Worm (Caenorhabditis elegans) whole organism, L3 larva: Measurements from ENCODE around the gene mlc-4.

Experiments
- ZK546.5 ChIP-seq: sonication (generic microtip); optimal IDR thresholded peaks from 2 replicates; lab custom pipeline; 2017; ENCODE audit warnings: missing biosample characterization, missing genetic modification characterization
- ama-1 ChIP-seq: fragments of 150-350 bp; optimal IDR thresholded peaks from 2 replicates; lab custom pipeline; 2018
- ceh-16 ChIP-seq: sonication (generic microtip); optimal IDR thresholded peaks from 2 replicates; lab custom pipeline; 2017; ENCODE audit warnings: missing biosample characterization, missing genetic modification characterization
- ceh-28 ChIP-seq: fragments of 150-350 bp; optimal IDR thresholded peaks from 2 replicates; lab custom pipeline; 2014; ENCODE audit warnings: missing biosample characterization, missing genetic modification reagents, missing genetic modification characterization
- ceh-82 ChIP-seq: fragments of 150-350 bp; optimal IDR thresholded peaks from 2 replicates; lab custom pipeline; 2014; ENCODE audit warnings: missing biosample characterization, missing genetic modification characterization
- ceh-9 ChIP-seq: sonication (generic microtip); optimal IDR thresholded peaks from 2 replicates; lab custom pipeline; 2018; ENCODE audit warnings: missing biosample characterization, missing genetic modification characterization
- daf-12 ChIP-seq: fragments of 150-350 bp; optimal IDR thresholded peaks from 2 replicates; lab custom pipeline; 2014; ENCODE audit warnings: missing biosample characterization, missing genetic modification reagents, missing genetic modification characterization
- egl-27 ChIP-seq: sonication (generic microtip); optimal IDR thresholded peaks from 4 replicates; lab custom pipeline; 2017; ENCODE audit warnings: missing biosample characterization, missing genetic modification reagents, missing genetic modification characterization
- egl-5 ChIP-seq: fragments of 150-350 bp; optimal IDR thresholded peaks from 2 replicates; lab custom pipeline; 2017; ENCODE audit warnings: missing biosample characterization, missing genetic modification reagents, missing genetic modification characterization, inconsistent platforms
- elt-1 ChIP-seq: fragments of 150-350 bp; optimal IDR thresholded peaks from 2 replicates; lab custom pipeline; 2014; ENCODE audit warnings: missing biosample characterization, missing genetic modification characterization
- elt-2 ChIP-seq: sonication (generic microtip); optimal IDR thresholded peaks from 2 replicates; lab custom pipeline; 2016; ENCODE audit warnings: missing genetic modification reagents, mild to moderate bottlenecking, missing genetic modification characterization, missing compliant biosample characterization
- elt-3 ChIP-seq, 3 experiments: fragments of 150-350 bp in 1 of 3; sonication (generic microtip) in 2 of 3; optimal IDR thresholded peaks; 2 replicates in 2 of 3; 4 replicates in 1 of 3; lab custom pipeline; 2014 to 2017; ENCODE audit warnings: missing biosample characterization in 3 of 3, missing genetic modification characterization in 3 of 3
- eor-1 ChIP-seq, 2 experiments: fragments of 150-350 bp; optimal IDR thresholded peaks; 2 replicates each; lab custom pipeline; 2014 to 2018; ENCODE audit warnings: missing biosample characterization in 2 of 2, missing genetic modification characterization in 2 of 2
- fkh-10 ChIP-seq: sonication (generic microtip); optimal IDR thresholded peaks from 2 replicates; lab custom pipeline; 2017; ENCODE audit warnings: missing biosample characterization, missing genetic modification reagents, missing genetic modification characterization
- fkh-2 ChIP-seq: fragments of 150-350 bp; optimal IDR thresholded peaks from 2 replicates; lab custom pipeline; 2014; ENCODE audit warnings: missing biosample characterization, missing genetic modification reagents, missing genetic modification characterization
- fos-1 ChIP-seq: fragments of 150-350 bp; optimal IDR thresholded peaks from 2 replicates; lab custom pipeline; 2014; ENCODE audit warnings: missing biosample characterization, missing genetic modification characterization
- lin-15B ChIP-seq: fragments of 150-350 bp; optimal IDR thresholded peaks from 2 replicates; lab custom pipeline; 2014; ENCODE audit warnings: missing biosample characterization, missing genetic modification characterization
- lin-39 ChIP-seq: fragments of 150-350 bp; optimal IDR thresholded peaks from 2 replicates; lab custom pipeline; 2018; ENCODE audit warnings: missing biosample characterization, missing genetic modification reagents, missing genetic modification characterization
- lsy-12 ChIP-seq: sonication (generic microtip); optimal IDR thresholded peaks from 2 replicates; lab custom pipeline; 2016; ENCODE audit warnings: mild to moderate bottlenecking, missing genetic modification characterization, missing compliant biosample characterization
- mdl-1 ChIP-seq: fragments of 150-350 bp; optimal IDR thresholded peaks from 2 replicates; lab custom pipeline; 2014; ENCODE audit warnings: missing biosample characterization, missing genetic modification characterization
- mml-1 ChIP-seq: fragments of 150-350 bp; sonication (generic microtip); optimal IDR thresholded peaks from 3 replicates; lab custom pipeline; 2014; ENCODE audit warnings: missing biosample characterization, missing genetic modification characterization
- nfya-1 ChIP-seq: sonication (generic microtip); optimal IDR thresholded peaks from 2 replicates; lab custom pipeline; 2017; ENCODE audit warnings: missing genetic modification characterization, mild to moderate bottlenecking, missing compliant biosample characterization, antibody characterized with exemption, moderate library complexity; ENCODE audit not compliant: insufficient read depth
- nhr-11 ChIP-seq: fragments of 150-350 bp; optimal IDR thresholded peaks from 2 replicates; lab custom pipeline; 2014; ENCODE audit warnings: missing biosample characterization, missing genetic modification characterization
- nhr-12 ChIP-seq: fragments of 150-350 bp; optimal IDR thresholded peaks from 2 replicates; lab custom pipeline; 2014; ENCODE audit warnings: missing biosample characterization, missing genetic modification characterization
- nhr-23 ChIP-seq: fragments of 150-350 bp; optimal IDR thresholded peaks from 2 replicates; lab custom pipeline; 2014; ENCODE audit warnings: missing biosample characterization, missing genetic modification reagents, missing genetic modification characterization
- nhr-237 ChIP-seq: fragments of 150-350 bp; optimal IDR thresholded peaks from 2 replicates; lab custom pipeline; 2014; ENCODE audit warnings: missing biosample characterization, missing genetic modification characterization
- nhr-25 ChIP-seq: sonication (generic microtip); optimal IDR thresholded peaks from 2 replicates; lab custom pipeline; 2017; ENCODE audit warnings: missing biosample characterization, missing genetic modification characterization
- nhr-28 ChIP-seq: fragments of 150-350 bp; optimal IDR thresholded peaks from 2 replicates; lab custom pipeline; 2014; ENCODE audit warnings: missing biosample characterization, missing genetic modification characterization
- nhr-67 ChIP-seq: fragments of 150-350 bp; optimal IDR thresholded peaks from 2 replicates; lab custom pipeline; 2014; ENCODE audit warnings: missing biosample characterization, missing genetic modification characterization
- nhr-76 ChIP-seq: fragments of 150-350 bp; sonication (generic microtip); optimal IDR thresholded peaks from 5 replicates; lab custom pipeline; 2014; ENCODE audit warnings: missing biosample characterization, missing genetic modification characterization
- nhr-77 ChIP-seq: fragments of 150-350 bp; optimal IDR thresholded peaks from 2 replicates; lab custom pipeline; 2014; ENCODE audit warnings: missing biosample characterization, missing genetic modification characterization
- pqm-1 ChIP-seq: fragments of 150-350 bp; optimal IDR thresholded peaks from 2 replicates; lab custom pipeline; 2017; ENCODE audit warnings: missing biosample characterization, missing genetic modification characterization, inconsistent platforms
- sea-2 ChIP-seq: fragments of 150-350 bp; sonication (generic microtip); optimal IDR thresholded peaks from 4 replicates; lab custom pipeline; 2014; ENCODE audit warnings: missing biosample characterization, missing genetic modification reagents, missing genetic modification characterization
- skn-1 ChIP-seq: fragments of 150-350 bp; optimal IDR thresholded peaks from 2 replicates; lab custom pipeline; 2014; ENCODE audit warnings: missing biosample characterization, missing genetic modification characterization
- snpc-4 ChIP-seq: fragments of 150-350 bp; optimal IDR thresholded peaks from 2 replicates; lab custom pipeline; 2014; ENCODE audit warnings: missing biosample characterization, missing genetic modification characterization
- tbx-2 ChIP-seq: sonication (generic microtip); optimal IDR thresholded peaks from 2 replicates; lab custom pipeline; 2016; ENCODE audit warnings: mild to moderate bottlenecking, missing genetic modification characterization, missing compliant biosample characterization
- unc-39 ChIP-seq: sonication (generic microtip); optimal IDR thresholded peaks from 4 replicates; lab custom pipeline; 2017; ENCODE audit warnings: missing biosample characterization, missing genetic modification characterization
- unc-62 ChIP-seq: fragments of 150-350 bp; sonication (generic microtip); optimal IDR thresholded peaks from 4 replicates; lab custom pipeline; 2014; ENCODE audit warnings: missing biosample characterization, missing genetic modification reagents, missing genetic modification characterization
- zag-1 ChIP-seq: fragments of 150-350 bp; optimal IDR thresholded peaks from 2 replicates; lab custom pipeline; 2014; ENCODE audit warnings: missing biosample characterization, missing genetic modification characterization
- ztf-11 ChIP-seq: fragments of 150-350 bp; optimal IDR thresholded peaks from 2 replicates; lab custom pipeline; 2014; ENCODE audit warnings: missing biosample characterization, missing genetic modification characterization
- ztf-4 ChIP-seq: fragments of 150-350 bp; optimal IDR thresholded peaks from 2 replicates; lab custom pipeline; 2014; ENCODE audit warnings: missing biosample characterization, missing genetic modification characterization

Gene mlc-4

ce11 chrIII:3404354-3404913 is 10.8 kb upstream of the mlc-4 start, which contains the start of the genes npp-9 and F59A2.5 (continued):
- TF ChIP-seq eor-1 (tag; optimal IDR thresholded peaks at IDR 0.05; lab: Kevin White, UChicago) = no peak
- TF ChIP-seq nfya-1 (tag; lab: Kevin White, UChicago) = peak; percentile 80
- no peak for TF ChIP-seq unc-62 (GFP tag; lab: Kevin White, UChicago)
- no peak for TF ChIP-seq nhr-11 (tag; lab: Kevin White, UChicago)
- no peak for TF ChIP-seq nhr-67 (tag; lab: Kevin White, UChicago)
- TF ChIP-seq pqm-1 = peak; percentile 2
- no peak for TF ChIP-seq nhr-12 (tag; lab: Kevin White, UChicago)
- peak; percentile 40 for TF ChIP-seq nhr-25 (tag; lab: Kevin White, UChicago)
- no peak for TF ChIP-seq ceh-28 (tag; lab: Kevin White, UChicago)
- TF ChIP-seq lsy-12 = no peak
- no peak for TF ChIP-seq zag-1 (tag; lab: Kevin White, UChicago)

ce11 chrIII:3400444-3400843 is 6.9 kb upstream of the mlc-4 start:
- TF ChIP-seq nhr-237 (tag; lab: Kevin White, UChicago) (no peak), lin-15B (tag; lab: Kevin White, UChicago) (no peak)

ce11 chrIII:3398485-3398884 is 4.9 kb upstream of the mlc-4 start:
- no peak for TF ChIP-seq nhr-67 (tag; lab: Kevin White, UChicago)
- no peak for TF ChIP-seq lin-39 (tag; lab: Kevin White, UChicago)
- TF ChIP-seq ztf-4 (tag; lab: Kevin White, UChicago) = no peak
- no peak for TF ChIP-seq mml-1 (tag; lab: Kevin White, UChicago)
- no peak for TF ChIP-seq ceh-82 (tag; lab: Kevin White, UChicago)
- no peak for TF ChIP-seq egl-5 (tag; lab: Kevin White, UChicago)
- no peak for TF ChIP-seq ztf-11 (tag; lab: Kevin White, UChicago)
- TF ChIP-seq lin-15B (tag; lab: Kevin White, UChicago) = no peak
- no peak for TF ChIP-seq nhr-77
- no peak for TF ChIP-seq eor-1 (tag; optimal IDR thresholded peaks at IDR 0.05; lab: Kevin White, UChicago)
- TF ChIP-seq nhr-23 (tag; lab: Kevin White, UChicago) = no peak
- TF ChIP-seq elt-2 (tag; lab: Kevin White, UChicago) = no peak
- TF ChIP-seq, all 47 proteins: peak for 0

- peak; percentile 21 for TF ChIP-seq ama-1 (lab: Kevin White, UChicago)
- no peak for TF ChIP-seq mml-1 (tag; lab: Kevin White, UChicago)
Measured at ce11 chrIII:3397678-3398077, 4.1 kb upstream of the mlc-4 start, which contains the start of gene clpf-1. Gene clpf-1 (plus strand): TSS chrIII:3397743.

- peak; percentile 29 for TF ChIP-seq lin-15B (tag; lab: Kevin White, UChicago)
- TF ChIP-seq nhr-237 (tag; lab: Kevin White, UChicago) = no peak
- no peak for TF ChIP-seq ceh-16 (tag; lab: Kevin White, UChicago)
- TF ChIP-seq elt-1 (tag; lab: Kevin White, UChicago) = no peak
- TF ChIP-seq skn-1 (tag; lab: Kevin White, UChicago) = no peak
- no peak for TF ChIP-seq fkh-2 (tag; lab: Kevin White, UChicago)
- no peak for TF ChIP-seq tbx-2
- TF ChIP-seq nhr-12 (tag; lab: Kevin White, UChicago) = no peak
- TF ChIP-seq nfya-1 (tag; lab: Kevin White, UChicago) = peak; percentile 52
- TF ChIP-seq mml-1 (tag; lab: Kevin White, UChicago) = no peak
- no peak for TF ChIP-seq pqm-1
- no peak for TF ChIP-seq fkh-10
- TF ChIP-seq nhr-67 (tag; lab: Kevin White, UChicago) = no peak
- no peak for TF ChIP-seq nhr-76 (tag; lab: Kevin White, UChicago)
- no peak for TF ChIP-seq fos-1
- peak; percentile 30 for TF ChIP-seq ceh-28 (tag; lab: Kevin White, UChicago)
- no peak for TF ChIP-seq nhr-77
- no peak for TF ChIP-seq lsy-12
- no peak for TF ChIP-seq snpc-4 (tag; lab: Kevin White, UChicago)
- no peak for TF ChIP-seq unc-62 (GFP tag; lab: Kevin White, UChicago)
- no peak for TF ChIP-seq zag-1 (tag; lab: Kevin White, UChicago)
- TF ChIP-seq daf-12 = no peak
- TF ChIP-seq nhr-23 (tag; lab: Kevin White, UChicago) = no peak
- no peak for TF ChIP-seq elt-2 (tag; lab: Kevin White, UChicago)
- no peak for TF ChIP-seq sea-2
- TF ChIP-seq ZK546.5 (tag; lab: Kevin White, UChicago) = no peak
- no peak for TF ChIP-seq ceh-82 (tag; lab: Kevin White, UChicago)
- no peak for TF ChIP-seq ama-1 (lab: Kevin White, UChicago)
- no peak for TF ChIP-seq ztf-11 (tag; lab: Kevin White, UChicago)
- TF ChIP-seq nhr-25 (tag; lab: Kevin White, UChicago) = no peak
- no peak for TF ChIP-seq mdl-1 (tag; lab: Kevin White, UChicago)
- no peak for TF ChIP-seq ceh-9 (tag; lab: Kevin White, UChicago)
- TF ChIP-seq elt-3 (tag; optimal IDR thresholded peaks at IDR 0.05; lab: Kevin White, UChicago) = no peak
- TF ChIP-seq egl-27 (tag; lab: Kevin White, UChicago) = no peak
- peak; percentile 31 for TF ChIP-seq lin-39 (tag; lab: Kevin White, UChicago)
- no peak for TF ChIP-seq nhr-28
- TF ChIP-seq unc-39 (tag; lab: Kevin White, UChicago) = no peak
Measured at ce11 chrIII:3395874-3396467, 2.4 kb upstream of the mlc-4 start, which contains the start of gene cri-3. Gene cri-3 (plus strand): TSS chrIII:3396355.
